Fruit fly (Drosophila melanogaster): ENCODE data around the gene Mvl.

Mvl gene

dm6 chr3R:21060430-21061245 lies at the start of gene Mvl:
Gene Mvl (minus strand): TSS chr3R:21060800.
- TF ChIP-seq Sox14 (GFP tag; optimal IDR thresholded peaks at IDR 0.05) (peak; percentile 51), CG1621 (tag; optimal IDR thresholded peaks at IDR 0.05) (peak; percentile 25), Eip78C (GFP tag) (peak; percentile 78), svp (GFP tag) (peak; percentile 68), CG3032 (tag; optimal IDR thresholded peaks at IDR 0.05) (peak; percentile 6), net (GFP tag; optimal IDR thresholded peaks at IDR 0.05) (no peak), achi (GFP tag; optimal IDR thresholded peaks at IDR 0.05) (peak; percentile 24), vri (GFP tag; optimal IDR thresholded peaks at IDR 0.05) (peak; percentile 9), Met (GFP tag; optimal IDR thresholded peaks at IDR 0.05) (no peak)

- TF ChIP-seq Ets96B (tag; optimal IDR thresholded peaks at IDR 0.05), result no peak
- no peak for TF ChIP-seq ss (GFP tag; optimal IDR thresholded peaks at IDR 0.05)
- TF ChIP-seq Eip93F (GFP tag; optimal IDR thresholded peaks at IDR 0.05), result no peak
- TF ChIP-seq Hr38 (GFP tag; optimal IDR thresholded peaks at IDR 0.05), result no peak
- no peak for TF ChIP-seq esn (GFP tag; optimal IDR thresholded peaks at IDR 0.05)
Measured at dm6 chr3R:21109712-21110111, 49.1 kb upstream of the Mvl start.

DNA sequence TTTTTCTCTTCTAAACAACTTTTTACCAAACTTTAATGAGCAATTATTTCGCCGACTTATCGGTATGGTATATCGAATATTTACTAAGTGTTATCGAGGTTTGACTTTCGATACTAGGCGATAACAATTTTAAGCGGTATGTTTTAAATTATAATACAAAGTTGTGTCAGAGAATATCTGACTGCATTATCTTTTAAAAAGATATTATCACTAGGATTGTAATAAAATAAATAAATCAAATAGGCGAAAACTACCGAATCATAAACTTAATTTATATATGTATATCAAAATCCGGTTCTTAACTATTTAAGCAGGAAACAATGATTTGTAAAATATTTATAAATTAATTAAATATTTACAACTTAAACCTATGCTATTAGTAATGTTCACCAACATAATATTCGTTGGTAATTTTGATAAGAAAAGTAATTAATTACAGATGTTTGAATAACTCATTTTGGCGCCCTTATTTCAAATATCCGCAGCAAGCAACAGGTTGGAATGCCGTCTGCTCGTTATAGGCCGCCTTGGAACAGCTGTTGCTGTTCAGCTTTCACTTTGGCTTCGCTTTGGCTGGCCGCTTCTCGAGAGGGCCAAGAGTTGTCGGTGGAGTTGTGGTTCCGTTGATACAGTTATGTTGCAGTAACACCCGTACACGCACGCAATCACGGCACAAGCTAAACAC lies 47.4 kb upstream of the Mvl start, which contains the start of the genes Sec15 and rtet:
Gene Sec15 (minus strand): TSS at position 66 of the 685 bp plus-strand sequence.
Gene rtet (plus strand): TSS at position 540 of the 685 bp plus-strand sequence.
- TF ChIP-seq svp (GFP tag), result peak; percentile 85
- TF ChIP-seq CG31627 (GFP tag; optimal IDR thresholded peaks at IDR 0.05), result peak; percentile 47
- TF ChIP-seq Smox (GFP tag; optimal IDR thresholded peaks at IDR 0.05), result no peak
- peak; percentile 24 for TF ChIP-seq dac (GFP tag; optimal IDR thresholded peaks at IDR 0.05)
- TF ChIP-seq CG10631 (GFP tag; optimal IDR thresholded peaks at IDR 0.05), result peak; percentile 34
- TF ChIP-seq Lpt (GFP tag; optimal IDR thresholded peaks at IDR 0.05), result no peak
- no peak for TF ChIP-seq CG10669 (GFP tag; optimal IDR thresholded peaks at IDR 0.05)
- TF ChIP-seq CG7368 (GFP tag; optimal IDR thresholded peaks at IDR 0.05), result peak; percentile 6
- TF ChIP-seq topi (GFP tag; optimal IDR thresholded peaks at IDR 0.05), result peak; percentile 51
- TF ChIP-seq Sox14 (GFP tag; optimal IDR thresholded peaks at IDR 0.05), result peak; percentile 60
- no peak for TF ChIP-seq Hr4 (GFP tag; optimal IDR thresholded peaks at IDR 0.05)
- TF ChIP-seq CG6163 (GFP tag; IDR thresholded peaks at IDR 0.05), result 0 out of 3 replicates have a peak, but pooled peaks have one; percentile 16
- TF ChIP-seq Eip78C (GFP tag), result peak; percentile 81
- TF ChIP-seq Blimp-1 (GFP tag; optimal IDR thresholded peaks at IDR 0.05), result peak; percentile 74
- TF ChIP-seq esn (GFP tag; optimal IDR thresholded peaks at IDR 0.05), result peak; percentile 75
- TF ChIP-seq CG6808 (GFP tag; optimal IDR thresholded peaks at IDR 0.05), result no peak
- TF ChIP-seq CG9139 (GFP tag; optimal IDR thresholded peaks at IDR 0.05), result no peak
- no peak for TF ChIP-seq CG8632 (GFP tag; optimal IDR thresholded peaks at IDR 0.05)
- peak; percentile 41 for TF ChIP-seq cyc (GFP tag; optimal IDR thresholded peaks at IDR 0.05)
- no peak for TF ChIP-seq Ets21C (GFP tag; optimal IDR thresholded peaks at IDR 0.05)
- TF ChIP-seq Eip93F (GFP tag; optimal IDR thresholded peaks at IDR 0.05), result peak; percentile 35
- TF ChIP-seq Sox15 (GFP tag; optimal IDR thresholded peaks at IDR 0.05), result no peak
- peak; percentile 55 for TF ChIP-seq Hr39 (GFP tag; optimal IDR thresholded peaks at IDR 0.05)
- TF ChIP-seq CG4318 (GFP tag; optimal IDR thresholded peaks at IDR 0.05), result no peak
- TF ChIP-seq fd59A (GFP tag; optimal IDR thresholded peaks at IDR 0.05), result peak; percentile 37
- TF ChIP-seq pdm3 (GFP tag; optimal IDR thresholded peaks at IDR 0.05), result no peak
- TF ChIP-seq Ets96B (tag; optimal IDR thresholded peaks at IDR 0.05), result peak; percentile 39
- no peak for TF ChIP-seq CG32006 (GFP tag; optimal IDR thresholded peaks at IDR 0.05)
- TF ChIP-seq CG34406 (GFP tag; optimal IDR thresholded peaks at IDR 0.05), result no peak
- peak; percentile 41 for TF ChIP-seq lz (GFP tag; optimal IDR thresholded peaks at IDR 0.05)
- TF ChIP-seq acj6 (GFP tag; optimal IDR thresholded peaks at IDR 0.05), result peak; percentile 49
- TF ChIP-seq dsx (GFP tag; optimal IDR thresholded peaks at IDR 0.05; ENCODE audit: poor library complexity, severe bottlenecking), result peak; percentile 72
- peak; percentile 45 for TF ChIP-seq CG3032 (tag; optimal IDR thresholded peaks at IDR 0.05)

Measured in whole organism, prepupa.